Fruit fly (Drosophila melanogaster) Kc167 (cell line): ENCODE data around the gene CG33270.

Experiments used
- Myc ChIP-seq: fragments of >200 bp; optimal IDR thresholded peaks from 2 replicates; lab custom pipeline; 2017; ENCODE audit warnings: missing external identifiers
- h ChIP-seq: fragments of >200 bp; optimal IDR thresholded peaks from 3 replicates; lab custom pipeline; 2018; ENCODE audit warnings: missing external identifiers
- insv ChIP-seq: fragments of >200 bp; optimal IDR thresholded peaks from 3 replicates; lab custom pipeline; 2018; ENCODE audit warnings: missing external identifiers
- psq ChIP-seq: fragments of >200 bp; optimal IDR thresholded peaks from 2 replicates; lab custom pipeline; 2017; ENCODE audit warnings: missing external identifiers
- ttk ChIP-seq: sonication (Bioruptor generic); optimal IDR thresholded peaks from 2 replicates; lab custom pipeline; 2017; ENCODE audit warnings: missing external identifiers

DNA sequence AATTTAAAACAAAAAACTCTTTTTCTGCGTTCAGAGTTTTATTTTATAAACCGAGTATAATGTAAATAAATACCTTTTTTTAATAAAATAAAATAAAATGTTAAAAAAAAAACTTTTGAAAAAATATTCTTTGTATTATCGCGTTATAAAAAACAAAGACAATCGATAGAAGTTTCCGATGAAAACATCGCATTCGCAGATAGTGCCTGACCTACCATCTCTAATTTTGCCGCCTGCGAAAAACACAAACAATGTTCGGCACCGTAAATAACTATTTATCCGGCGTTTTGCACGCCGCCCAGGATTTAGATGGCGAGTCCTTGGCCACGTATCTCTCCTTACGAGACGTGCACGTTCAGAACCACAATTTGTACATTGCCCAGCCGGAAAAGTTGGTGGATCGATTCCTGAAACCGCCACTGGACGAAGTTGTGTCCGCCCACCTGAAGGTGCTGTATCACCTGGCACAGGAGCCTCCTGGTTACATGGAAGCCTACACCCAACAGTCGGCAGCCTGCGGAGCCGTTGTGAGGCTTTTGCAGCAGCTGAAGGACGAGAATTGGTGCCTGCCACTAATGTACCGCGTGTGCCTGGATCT, 47.9 kb upstream of the CG33270 start, which contains the start of gene PCID2:
- TF ChIP-seq insv (lab: Kevin White, UChicago) (no peak), Myc (lab: Kevin White, UChicago) (no peak), psq (lab: Kevin White, UChicago) (no peak), ttk (no peak), h (lab: Kevin White, UChicago) (no peak)
